Fruit fly (Drosophila melanogaster) whole organism, embryonic: Measurements from ENCODE around the gene Spn38F.

Experiments
- B-H1 ChIP-seq: fragments of 200-800 bp; sonication (Bioruptor generic); IDR thresholded peaks from 3 replicates; pipeline ENCODE4 v1.3.6; 2022; ENCODE audit warnings: missing biosample characterization, missing genetic modification characterization
- CG11247 ChIP-seq: fragments of 200-800 bp; sonication (Bioruptor generic); IDR thresholded peaks from 2 replicates; pipeline ENCODE4 v1.3.6; 2022; ENCODE audit warnings: missing biosample characterization, missing genetic modification characterization
- CG12071 ChIP-seq: fragments of 200-800 bp; sonication (Bioruptor generic); optimal IDR thresholded peaks from 3 replicates; lab custom pipeline; 2018; ENCODE audit warnings: missing biosample characterization, mild to moderate bottlenecking, missing genetic modification characterization
- CG12744 ChIP-seq: fragments of 200-800 bp; sonication (Bioruptor generic); optimal IDR thresholded peaks from 2 replicates; lab custom pipeline; 2016; ENCODE audit warnings: missing biosample characterization, missing genetic modification characterization
- CG14050 ChIP-seq: fragments of 200-800 bp; sonication (Bioruptor generic); IDR thresholded peaks from 3 replicates; pipeline ENCODE4 v1.3.6; 2022; ENCODE audit warnings: missing biosample characterization, missing genetic modification characterization
- CG14441 ChIP-seq: fragments of 200-800 bp; sonication (Bioruptor generic); IDR thresholded peaks from 2 replicates; pipeline ENCODE4 v1.3.6; 2022; ENCODE audit warnings: missing biosample characterization, missing genetic modification characterization
- CG1529 ChIP-seq: fragments of 200-800 bp; sonication (Bioruptor generic); optimal IDR thresholded peaks from 3 replicates; lab custom pipeline; 2018; ENCODE audit warnings: missing biosample characterization, missing genetic modification characterization
- CG15514 ChIP-seq: fragments of 200-800 bp; sonication (Bioruptor generic); optimal IDR thresholded peaks from 3 replicates; lab custom pipeline; 2017; ENCODE audit warnings: missing biosample characterization, missing genetic modification characterization, mild to moderate bottlenecking, moderate library complexity, missing genetic modification reagents
- CG15601 ChIP-seq: fragments of 200-800 bp; sonication (Bioruptor generic); optimal IDR thresholded peaks from 3 replicates; lab custom pipeline; 2019; ENCODE audit warnings: missing biosample characterization, mild to moderate bottlenecking, missing genetic modification characterization, moderate library complexity
- CG17186 ChIP-seq: fragments of 200-800 bp; sonication (Bioruptor generic); optimal IDR thresholded peaks from 3 replicates; lab custom pipeline; 2017; ENCODE audit warnings: missing biosample characterization, missing genetic modification reagents, missing genetic modification characterization
- CG17385 ChIP-seq: fragments of 200-800 bp; sonication (Bioruptor generic); optimal IDR thresholded peaks from 3 replicates; lab custom pipeline; 2018; ENCODE audit warnings: missing biosample characterization, mild to moderate bottlenecking, missing genetic modification characterization
- CG3726 ChIP-seq: fragments of 200-800 bp; sonication (Bioruptor generic); IDR thresholded peaks from 3 replicates; pipeline ENCODE4, ENCODE4 v1.3.6; 2022; ENCODE audit warnings: missing biosample characterization, missing genetic modification characterization
- CG3838 ChIP-seq: fragments of 200-800 bp; sonication (Bioruptor generic); optimal IDR thresholded peaks from 3 replicates; lab custom pipeline; 2016; ENCODE audit warnings: missing biosample characterization, missing genetic modification characterization
- CG4617 ChIP-seq: fragments of 200-800 bp; sonication (Bioruptor generic); optimal IDR thresholded peaks from 3 replicates; lab custom pipeline; 2016; ENCODE audit warnings: missing biosample characterization, missing genetic modification characterization, borderline replicate concordance
- CG7357 ChIP-seq: fragments of 200-800 bp; sonication (Bioruptor generic); IDR thresholded peaks from 3 replicates; pipeline ENCODE4 v1.3.6; 2022; ENCODE audit warnings: missing biosample characterization, missing genetic modification characterization
- CG8388 ChIP-seq: fragments of 200-800 bp; sonication (Bioruptor generic); optimal IDR thresholded peaks from 2 replicates; lab custom pipeline; 2019; ENCODE audit warnings: missing biosample characterization, mild to moderate bottlenecking, missing genetic modification characterization, moderate library complexity
- CG8478 ChIP-seq: fragments of >200 bp; optimal IDR thresholded peaks from 2 replicates; lab custom pipeline; 2018
- CG9437 ChIP-seq: fragments of 200-800 bp; sonication (Bioruptor generic); optimal IDR thresholded peaks from 2 replicates; lab custom pipeline; 2018; ENCODE audit warnings: missing biosample characterization, mild to moderate bottlenecking, missing genetic modification characterization
- CG9876 ChIP-seq: fragments of 200-800 bp; sonication (Bioruptor generic); optimal IDR thresholded peaks from 2 replicates; lab custom pipeline; 2016; ENCODE audit warnings: missing biosample characterization, missing genetic modification characterization
- D ChIP-seq, 2 experiments: fragments of 200-800 bp in 1 of 2; fragments of >200 bp in 1 of 2; sonication (Bioruptor generic) in 1 of 2; optimal IDR thresholded peaks; 2 replicates in 1 of 2; 3 replicates in 1 of 2; lab custom pipeline; 2017; ENCODE audit warnings: mild to moderate bottlenecking in 1 of 2, missing biosample characterization in 1 of 2, missing genetic modification characterization in 1 of 2, missing genetic modification reagents in 1 of 2
- D19B ChIP-seq: fragments of 200-800 bp; sonication (Bioruptor generic); optimal IDR thresholded peaks from 2 replicates; lab custom pipeline; 2017; ENCODE audit warnings: missing biosample characterization, mild to moderate bottlenecking, missing genetic modification characterization
- Deaf1 ChIP-seq: fragments of 200-800 bp; optimal IDR thresholded peaks from 3 replicates; lab custom pipeline; 2019; ENCODE audit warnings: missing biosample characterization, mild to moderate bottlenecking, missing genetic modification characterization, moderate library complexity
- E2f2 ChIP-seq: fragments of 200-800 bp; sonication (Bioruptor generic); IDR thresholded peaks from 2 replicates; pipeline ENCODE4 v1.3.6; 2022; ENCODE audit warnings: missing biosample characterization, missing genetic modification characterization
- Gug ChIP-seq: fragments of 200-800 bp; sonication (Bioruptor generic); IDR thresholded peaks from 4 replicates; pipeline ENCODE4 v1.3.6; 2022; ENCODE audit warnings: missing biosample characterization, missing genetic modification characterization
- H2.0 ChIP-seq: fragments of 200-800 bp; sonication (Bioruptor generic); IDR thresholded peaks from 2 replicates; pipeline ENCODE4 v1.3.6; 2022; ENCODE audit warnings: missing biosample characterization, missing genetic modification characterization
- HHEX ChIP-seq: fragments of 200-800 bp; sonication (Bioruptor generic); optimal IDR thresholded peaks from 3 replicates; lab custom pipeline; 2017; ENCODE audit warnings: missing biosample characterization, mild to moderate bottlenecking, missing genetic modification characterization, missing genetic modification reagents
- Hr51 ChIP-seq, 2 experiments: fragments of 200-800 bp; sonication (Bioruptor generic); optimal IDR thresholded peaks; 2 replicates in 1 of 2; 3 replicates in 1 of 2; lab custom pipeline; 2016 to 2018; ENCODE audit warnings: missing biosample characterization in 2 of 2, missing genetic modification characterization in 2 of 2, mild to moderate bottlenecking in 1 of 2, moderate library complexity in 1 of 2
- Hr78 ChIP-seq, 2 experiments: fragments of 200-800 bp in 1 of 2; fragments of >200 bp in 1 of 2; sonication (Bioruptor generic) in 1 of 2; optimal IDR thresholded peaks; 2 replicates each; lab custom pipeline; 2017 to 2019; ENCODE audit warnings: missing biosample characterization in 2 of 2, missing genetic modification characterization in 2 of 2, mild to moderate bottlenecking in 1 of 2, moderate library complexity in 1 of 2
- Max ChIP-seq: fragments of 200-800 bp; sonication (Bioruptor generic); optimal IDR thresholded peaks from 2 replicates; lab custom pipeline; 2016; ENCODE audit warnings: missing biosample characterization, mild to moderate bottlenecking, missing genetic modification characterization
- NfI ChIP-seq: fragments of 200-800 bp; sonication (Bioruptor generic); optimal IDR thresholded peaks from 3 replicates; lab custom pipeline; 2018; ENCODE audit warnings: missing biosample characterization, mild to moderate bottlenecking, missing genetic modification characterization, moderate library complexity
- Ravus ChIP-seq: fragments of 200-800 bp; sonication (Bioruptor generic); IDR thresholded peaks from 2 replicates; pipeline ENCODE4 v1.3.6; 2022; ENCODE audit warnings: missing biosample characterization, missing genetic modification characterization
- Spps ChIP-seq: fragments of 200-800 bp; sonication (Bioruptor generic); optimal IDR thresholded peaks from 2 replicates; lab custom pipeline; 2018; ENCODE audit warnings: missing biosample characterization, mild to moderate bottlenecking, missing genetic modification characterization
- Tbp ChIP-seq: fragments of >200 bp; optimal IDR thresholded peaks from 2 replicates; lab custom pipeline; 2018; ENCODE audit warnings: missing biosample characterization, missing genetic modification characterization
- ac ChIP-seq: fragments of 200-800 bp; sonication (Bioruptor generic); optimal IDR thresholded peaks from 3 replicates; lab custom pipeline; 2017; ENCODE audit warnings: missing biosample characterization, mild to moderate bottlenecking, missing genetic modification characterization
- ewg ChIP-seq: fragments of 200-800 bp; sonication (Bioruptor generic); optimal IDR thresholded peaks from 3 replicates; lab custom pipeline; 2017; ENCODE audit warnings: mild to moderate bottlenecking, missing biosample characterization, missing genetic modification reagents, missing genetic modification characterization
- fd3F ChIP-seq: fragments of 200-800 bp; sonication (Bioruptor generic); optimal IDR thresholded peaks from 2 replicates; lab custom pipeline; 2018; ENCODE audit warnings: missing biosample characterization, mild to moderate bottlenecking, missing genetic modification characterization, moderate library complexity
- grau ChIP-seq: fragments of 200-800 bp; optimal IDR thresholded peaks from 3 replicates; lab custom pipeline; 2019; ENCODE audit warnings: missing biosample characterization, mild to moderate bottlenecking, missing genetic modification characterization, moderate library complexity
- luna ChIP-seq: fragments of 200-800 bp; sonication (Bioruptor generic); optimal IDR thresholded peaks from 2 replicates; lab custom pipeline; 2016; ENCODE audit warnings: missing biosample characterization, missing genetic modification characterization
- row ChIP-seq: fragments of 200-800 bp; sonication (Bioruptor generic); IDR thresholded peaks from 3 replicates; pipeline ENCODE4 v1.3.6; 2022; ENCODE audit warnings: missing biosample characterization, missing genetic modification characterization
- sc ChIP-seq, 3 experiments: fragments of >200 bp in 2 of 3; fragments of 200-800 bp in 1 of 3; sonication (Bioruptor generic) in 1 of 3; optimal IDR thresholded peaks; 2 replicates in 2 of 3; 3 replicates in 1 of 3; lab custom pipeline; 2017; ENCODE audit warnings: mild to moderate bottlenecking in 1 of 3, missing biosample characterization in 1 of 3, missing genetic modification characterization in 1 of 3, missing genetic modification reagents in 1 of 3
- sens ChIP-seq: fragments of 200-800 bp; sonication (Bioruptor generic); peaks from one replicate; lab custom pipeline; 2016; ENCODE audit warnings: missing biosample characterization, missing genetic modification characterization
- unpg ChIP-seq: fragments of 200-800 bp; sonication (Bioruptor generic); optimal IDR thresholded peaks from 3 replicates; lab custom pipeline; 2018; ENCODE audit warnings: missing biosample characterization, mild to moderate bottlenecking, missing genetic modification characterization, moderate library complexity
- wdn ChIP-seq: fragments of 200-800 bp; sonication (Bioruptor generic); IDR thresholded peaks from 2 replicates; pipeline ENCODE4 v1.3.6; 2022; ENCODE audit warnings: missing biosample characterization, missing genetic modification characterization
- zfh2 ChIP-seq: fragments of 200-800 bp; sonication (Bioruptor generic); optimal IDR thresholded peaks from 2 replicates; lab custom pipeline; 2016; ENCODE audit warnings: missing biosample characterization, missing genetic modification characterization

The Spn38F gene

dm6 chr2L:20812283-20813189 lies 25.2 kb downstream of the Spn38F start (continued):
- TF ChIP-seq CG9876 (GFP tag; lab: Kevin White, UChicago) (no peak), luna (GFP tag; lab: Kevin White, UChicago) (no peak), Spps (tag; lab: Kevin White, UChicago) (no peak), ewg (GFP tag; lab: Kevin White, UChicago) (no peak), CG9437 (GFP tag; lab: Kevin White, UChicago) (no peak), sens (GFP tag; lab: Kevin White, UChicago) (peak; percentile 25), CG17186 (no peak), Tbp (GFP tag; lab: Kevin White, UChicago) (no peak)

DNA sequence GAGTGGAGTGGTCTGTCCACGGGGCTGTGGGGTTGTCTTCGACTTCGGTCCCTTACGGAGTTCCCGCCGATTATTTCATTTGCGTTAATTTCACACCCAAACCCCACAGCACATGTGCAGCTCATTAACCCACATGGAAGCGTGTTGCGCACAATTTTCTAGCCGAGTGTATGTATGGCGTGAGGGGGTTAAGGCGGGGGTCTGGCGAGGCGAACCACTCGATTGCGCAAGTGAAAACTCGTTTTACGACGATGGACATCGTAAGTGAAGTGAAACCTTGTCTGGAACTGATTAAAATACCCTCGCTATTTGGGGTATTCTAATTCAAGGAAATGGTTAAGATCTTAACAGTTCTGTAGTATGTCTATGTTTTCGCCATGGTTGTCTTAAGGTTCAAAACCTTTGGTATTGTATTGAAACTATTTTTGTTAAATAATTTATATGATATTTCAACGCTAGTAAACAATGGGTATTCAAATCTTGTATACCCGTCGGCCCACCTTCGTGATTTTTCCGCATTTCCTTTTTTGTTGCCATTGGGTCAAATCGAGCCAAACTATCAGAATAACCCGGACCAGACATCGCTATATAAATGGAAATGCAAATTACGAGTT lies 26.6 kb downstream of the Spn38F start:
- TF ChIP-seq D19B (GFP tag; lab: Kevin White, UChicago) (peak; percentile 62), Deaf1 (peak; percentile 42), CG17385 (GFP tag; lab: Kevin White, UChicago) (peak; percentile 55), CG12071 (GFP tag; lab: Kevin White, UChicago) (peak; percentile 35), grau (tag; lab: Kevin White, UChicago) (peak; percentile 62), Gug (0 out of 4 replicates have a peak, but pooled peaks have one; percentile 7), CG17186 (no peak), B-H1 (GFP tag; lab: Robert Waterston, UW) (peak; percentile 21; the same call in 1 of the 3 replicates), CG4617 (no peak), CG3838 (GFP tag; lab: Kevin White, UChicago) (no peak), CG12744 (GFP tag; lab: Kevin White, UChicago) (no peak), CG15601 (tag; lab: Kevin White, UChicago) (peak; percentile 18), CG14050 (GFP tag; lab: Robert Waterston, UW) (peak; percentile 49), HHEX (peak; percentile 19), CG15514 (peak; percentile 13), E2f2 (peak; percentile 59), CG14441 (GFP tag; lab: Robert Waterston, UW) (peak; percentile 62), H2.0 (GFP tag; lab: Robert Waterston, UW) (peak; percentile 39; the same call in 1 of the 2 replicates), D (optimal IDR thresholded peaks at IDR 0.05; lab: Kevin White, UChicago) (no peak), D (GFP tag; optimal IDR thresholded peaks at IDR 0.05; lab: Kevin White, UChicago) (peak; percentile 17), CG8478 (lab: Kevin White, UChicago) (no peak), wdn (GFP tag; lab: Robert Waterston, UW) (no peak), NfI (peak; percentile 53), CG1529 (GFP tag; lab: Kevin White, UChicago) (peak; percentile 19), CG7357 (GFP tag; lab: Robert Waterston, UW) (peak; percentile 39; the same call in 1 of the 3 replicates), row (GFP tag; lab: Robert Waterston, UW) (peak; percentile 70), sc (optimal IDR thresholded peaks at IDR 0.05; lab: Kevin White, UChicago) (no peak), sc (GFP tag; optimal IDR thresholded peaks at IDR 0.05; lab: Kevin White, UChicago) (peak; percentile 0), CG11247 (GFP tag; lab: Robert Waterston, UW) (no peak), CG3726 (GFP tag; lab: Robert Waterston, UW) (no peak), Hr78 (GFP tag; optimal IDR thresholded peaks at IDR 0.05; lab: Kevin White, UChicago) (peak in 1 of 2 experiments; percentile 50), Hr51 (GFP tag; optimal IDR thresholded peaks at IDR 0.05; lab: Kevin White, UChicago) (peak in 1 of 2 experiments; percentile 80), Ravus (GFP tag; lab: Robert Waterston, UW) (no peak), Max (GFP tag; lab: Kevin White, UChicago) (no peak), ac (GFP tag; lab: Kevin White, UChicago) (no peak), CG8388 (GFP tag; lab: Kevin White, UChicago) (peak; percentile 35), zfh2 (no peak), fd3F (peak; percentile 29), CG9437 (GFP tag; lab: Kevin White, UChicago) (peak; percentile 38), unpg (GFP tag; lab: Kevin White, UChicago) (peak; percentile 58)
